Fruit fly (Drosophila melanogaster) whole organism, embryonic: Measurements from ENCODE around the gene CecB.

Experiments used
- Blimp-1 ChIP-seq: fragments of 200-800 bp; sonication (Bioruptor generic); optimal IDR thresholded peaks from 3 replicates; lab custom pipeline; 2018; ENCODE audit warnings: missing biosample characterization, missing genetic modification characterization, mild to moderate bottlenecking, moderate library complexity, missing genetic modification reagents
- CG11723 ChIP-seq: fragments of 200-800 bp; sonication (Bioruptor generic); optimal IDR thresholded peaks from 2 replicates; lab custom pipeline; 2017; ENCODE audit warnings: missing biosample characterization, mild to moderate bottlenecking, missing genetic modification characterization
- CG16815 ChIP-seq: fragments of 200-800 bp; sonication (Bioruptor generic); optimal IDR thresholded peaks from 3 replicates; lab custom pipeline; 2017; ENCODE audit warnings: missing biosample characterization, mild to moderate bottlenecking, missing genetic modification characterization
- Hmr ChIP-seq: fragments of 200-800 bp; sonication (Bioruptor generic); optimal IDR thresholded peaks from 3 replicates; lab custom pipeline; 2017; ENCODE audit warnings: mild to moderate bottlenecking, missing biosample characterization, missing genetic modification reagents, missing genetic modification characterization
- abd-A ChIP-seq: fragments of 200-800 bp; sonication (Bioruptor generic); optimal IDR thresholded peaks from 3 replicates; lab custom pipeline; 2019; ENCODE audit warnings: missing biosample characterization, mild to moderate bottlenecking, missing genetic modification characterization, moderate library complexity

DNA sequence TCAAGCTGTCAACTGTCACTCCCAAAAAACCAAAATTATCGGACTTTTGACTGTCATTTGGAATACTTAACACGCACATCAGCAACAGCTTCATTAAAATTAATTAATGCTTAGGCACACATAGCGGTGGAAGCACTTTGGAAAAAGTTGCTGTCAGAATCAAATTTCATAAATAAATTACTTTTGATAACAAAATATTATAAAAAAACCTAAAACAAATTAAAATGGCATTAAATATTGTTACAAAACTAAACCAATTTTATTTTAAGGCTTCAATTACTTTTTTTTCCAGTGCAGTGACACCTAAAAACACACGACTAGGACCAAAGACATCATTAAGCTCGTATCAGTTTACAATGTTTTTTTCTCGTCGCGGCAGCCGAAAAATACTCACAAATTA is 42.6 kb upstream of the CecB start:
- TF ChIP-seq Hmr (no peak), abd-A (tag; lab: Kevin White, UChicago) (no peak), CG16815 (GFP tag; lab: Kevin White, UChicago) (no peak), Blimp-1 (GFP tag; lab: Kevin White, UChicago) (no peak), CG11723 (no peak)
